Worm (Caenorhabditis elegans) whole organism, midembryonic: ENCODE data around the gene T04C4.3.

Experiments
- T22C8.4 ChIP-seq: fragments of 200-800 bp; sonication (Bioruptor generic); IDR thresholded peaks from 2 replicates; pipeline ENCODE4 v1.3.6; 2022; ENCODE audit warnings: missing genetic modification characterization, missing compliant biosample characterization
- cog-1 ChIP-seq: sonication (generic microtip); optimal IDR thresholded peaks from 2 replicates; lab custom pipeline; 2016; ENCODE audit warnings: missing genetic modification characterization, missing compliant biosample characterization
- flt-1 ChIP-seq: fragments of 200-800 bp; sonication (Bioruptor generic); IDR thresholded peaks from 2 replicates; pipeline ENCODE4 v1.3.6; 2022; ENCODE audit warnings: missing genetic modification characterization, missing compliant biosample characterization
- klf-2 ChIP-seq: fragments of 200-800 bp; sonication (Bioruptor generic); conservative IDR thresholded peaks from 2 replicates; pipeline ENCODE4 v1.3.6; 2022; ENCODE audit warnings: missing genetic modification reagents, missing genetic modification characterization, missing compliant biosample characterization
- med-1 ChIP-seq: sonication (generic microtip); optimal IDR thresholded peaks from 2 replicates; lab custom pipeline; 2017; ENCODE audit warnings: missing genetic modification characterization, mild to moderate bottlenecking, missing compliant biosample characterization, antibody characterized with exemption, missing genetic modification reagents; ENCODE audit not compliant: insufficient read depth
- ref-1 ChIP-seq: fragments of 200-800 bp; sonication (Bioruptor generic); conservative IDR thresholded peaks from 2 replicates; pipeline ENCODE4 v1.3.6; 2022; ENCODE audit warnings: missing genetic modification reagents, missing genetic modification characterization, missing compliant biosample characterization
- tab-1 ChIP-seq: fragments of 200-800 bp; sonication (Bioruptor generic); IDR thresholded peaks from 2 replicates; pipeline ENCODE4 v1.3.6; 2022; ENCODE audit warnings: missing genetic modification characterization, missing compliant biosample characterization
- ztf-23 ChIP-seq: fragments of 200-800 bp; sonication (Bioruptor generic); IDR thresholded peaks from 2 replicates; pipeline ENCODE4 v1.3.6; 2022; ENCODE audit warnings: missing genetic modification reagents, missing genetic modification characterization, missing compliant biosample characterization
- ztf-29 ChIP-seq: fragments of 200-800 bp; sonication (Bioruptor generic); IDR thresholded peaks from 2 replicates; pipeline ENCODE4 v1.3.6; 2022; ENCODE audit warnings: missing genetic modification reagents, missing genetic modification characterization, missing compliant biosample characterization

The T04C4.3 gene

DNA sequence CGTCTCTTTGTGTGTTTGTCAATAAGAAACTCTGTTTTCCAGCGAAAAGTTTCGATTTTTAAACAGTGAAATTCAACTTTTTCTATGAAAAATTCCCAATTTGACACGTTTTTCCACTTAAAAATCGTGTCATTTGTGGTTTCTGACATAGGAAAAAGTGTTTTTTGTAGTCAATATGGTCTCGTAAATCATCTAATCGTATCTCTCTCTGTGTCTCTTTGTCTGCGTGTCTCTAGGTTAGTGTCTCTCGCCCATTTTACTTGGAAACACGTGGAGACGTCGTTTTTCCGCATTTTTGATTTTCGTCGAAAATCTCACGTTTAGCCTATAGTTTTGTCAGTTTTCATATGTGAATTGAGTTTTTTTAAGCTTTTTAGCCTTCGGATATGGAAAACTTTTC is 21.1 kb downstream of the T04C4.3 start:
- no peak for TF ChIP-seq cog-1 (tag; lab: Kevin White, UChicago)
- TF ChIP-seq T22C8.4 (GFP tag; lab: Robert Waterston, UW): no peak
- no peak for TF ChIP-seq klf-2 (GFP tag; lab: Robert Waterston, UW)
- TF ChIP-seq ztf-23 (GFP tag; lab: Robert Waterston, UW): no peak
- TF ChIP-seq med-1 (GFP tag; lab: Kevin White, UChicago): no peak
- TF ChIP-seq ref-1 (GFP tag; lab: Robert Waterston, UW): no peak
- no peak for TF ChIP-seq ztf-29 (GFP tag; lab: Robert Waterston, UW)
- TF ChIP-seq flt-1: no peak
- no peak for TF ChIP-seq tab-1 (GFP tag; lab: Robert Waterston, UW)

DNA sequence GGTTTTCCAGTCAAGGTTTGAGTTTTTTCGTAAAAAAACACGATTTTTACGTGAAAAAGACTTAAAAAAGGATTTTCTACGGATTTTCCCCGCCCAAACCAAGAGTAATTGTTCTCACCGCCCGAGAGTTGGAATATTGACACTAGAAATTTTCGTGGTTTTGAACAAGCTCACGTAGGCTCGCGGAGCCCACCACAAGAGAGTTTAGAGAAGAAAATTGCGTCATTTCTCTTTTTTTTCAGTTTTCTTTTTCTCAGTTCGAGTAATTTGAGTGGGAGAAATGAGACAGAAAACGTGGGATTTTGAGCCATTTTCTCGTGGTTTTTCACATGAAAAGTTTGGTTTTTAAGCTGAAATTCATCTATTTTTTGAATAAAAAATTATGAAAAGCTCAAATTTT is 23.1 kb downstream of the T04C4.3 start:
- TF ChIP-seq ref-1 (GFP tag; lab: Robert Waterston, UW): no peak

DNA sequence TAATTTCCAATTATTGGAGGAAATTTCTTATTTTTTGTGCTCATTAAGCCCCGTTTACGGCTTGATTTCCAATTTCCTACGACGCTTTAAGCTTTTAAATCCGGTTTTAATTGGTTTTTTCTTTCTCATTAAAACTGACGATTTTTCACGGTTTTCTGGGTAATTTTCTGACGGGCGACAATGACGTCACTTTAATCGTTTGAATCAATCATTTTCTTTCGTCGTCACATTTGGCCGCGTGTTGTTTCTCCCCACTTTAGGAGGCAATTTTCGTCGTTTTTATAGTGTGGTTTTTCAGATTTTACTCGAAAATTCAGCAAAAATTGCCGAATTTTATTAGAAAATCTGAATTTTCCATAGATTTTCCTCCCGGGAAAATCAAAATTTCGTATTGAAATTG is 23.6 kb downstream of the T04C4.3 start:
- TF ChIP-seq cog-1 (tag; lab: Kevin White, UChicago) (no peak), ref-1 (GFP tag; lab: Robert Waterston, UW) (no peak), tab-1 (GFP tag; lab: Robert Waterston, UW) (no peak), T22C8.4 (GFP tag; lab: Robert Waterston, UW) (no peak), klf-2 (GFP tag; lab: Robert Waterston, UW) (no peak), ztf-23 (GFP tag; lab: Robert Waterston, UW) (no peak), med-1 (GFP tag; lab: Kevin White, UChicago) (no peak), ztf-29 (GFP tag; lab: Robert Waterston, UW) (no peak), flt-1 (no peak)

ce11 chrIV:2177545-2177944 is 39.1 kb downstream of the T04C4.3 start, which contains the start of gene hrpu-2:
Gene hrpu-2 (plus strand): TSS chrIV:2177896.
- TF ChIP-seq ref-1 (GFP tag; lab: Robert Waterston, UW) (no peak), flt-1 (no peak), tab-1 (GFP tag; lab: Robert Waterston, UW) (no peak), med-1 (GFP tag; lab: Kevin White, UChicago) (no peak), ztf-23 (GFP tag; lab: Robert Waterston, UW) (peak; percentile 70; the same call in 1 of the 2 replicates), cog-1 (tag; lab: Kevin White, UChicago) (peak; percentile 36)

DNA sequence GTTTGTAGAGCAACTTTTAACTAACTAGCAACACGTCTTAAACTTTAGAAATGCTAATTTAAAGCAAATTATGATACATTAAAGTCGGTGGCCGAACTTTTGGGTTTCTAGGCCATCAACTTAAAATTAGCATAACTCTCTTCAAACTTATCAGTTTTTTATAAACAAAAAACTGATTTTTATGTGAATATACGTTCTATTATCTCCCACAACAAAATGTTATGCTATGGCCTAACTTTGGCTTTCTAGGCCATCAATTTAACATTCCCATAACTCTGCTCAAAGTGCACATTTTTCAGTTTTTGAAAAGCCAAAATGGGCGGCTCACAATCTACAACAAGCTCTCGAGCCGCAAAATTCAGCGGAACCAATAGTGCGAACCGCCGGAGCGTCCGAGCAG is 41.4 kb downstream of the T04C4.3 start, which contains the start of gene C54E4.1:
TSS of gene C54E4.1 (plus strand) at position 301 of the 400 bp plus-strand sequence.
- no peak for TF ChIP-seq ref-1 (GFP tag; lab: Robert Waterston, UW)
- TF ChIP-seq cog-1 (tag; lab: Kevin White, UChicago): no peak
- no peak for TF ChIP-seq med-1 (GFP tag; lab: Kevin White, UChicago)
- no peak for TF ChIP-seq ztf-23 (GFP tag; lab: Robert Waterston, UW)
- TF ChIP-seq T22C8.4 (GFP tag; lab: Robert Waterston, UW): no peak
- TF ChIP-seq flt-1: no peak
- TF ChIP-seq klf-2 (GFP tag; lab: Robert Waterston, UW): no peak

DNA sequence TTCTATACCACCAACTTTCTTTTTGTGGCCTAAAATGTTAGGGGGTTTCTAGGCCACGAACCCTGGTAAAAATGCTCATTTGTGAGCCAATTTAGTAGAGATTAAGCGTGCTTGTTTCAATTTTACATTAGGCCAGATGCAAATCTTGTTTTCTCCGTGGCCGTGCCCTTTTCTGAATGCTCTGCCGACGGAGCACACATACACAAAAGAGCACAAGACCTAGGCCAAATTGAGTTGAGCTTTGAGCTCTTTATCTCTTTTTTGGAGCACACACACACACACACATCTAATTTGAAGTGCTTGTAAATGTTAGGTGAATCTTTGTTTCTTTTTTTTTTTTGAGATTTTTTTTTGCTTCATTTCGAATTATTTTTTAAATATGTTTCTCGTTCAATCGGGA is 43.8 kb downstream of the T04C4.3 start:
- TF ChIP-seq tab-1 (GFP tag; lab: Robert Waterston, UW) (no peak), cog-1 (tag; lab: Kevin White, UChicago) (no peak), klf-2 (GFP tag; lab: Robert Waterston, UW) (no peak), ref-1 (GFP tag; lab: Robert Waterston, UW) (no peak), ztf-29 (GFP tag; lab: Robert Waterston, UW) (no peak), T22C8.4 (GFP tag; lab: Robert Waterston, UW) (no peak), flt-1 (no peak), med-1 (GFP tag; lab: Kevin White, UChicago) (no peak), ztf-23 (GFP tag; lab: Robert Waterston, UW) (no peak)

- TF ChIP-seq ztf-29 (GFP tag; lab: Robert Waterston, UW) (no peak), T22C8.4 (GFP tag; lab: Robert Waterston, UW) (no peak), med-1 (GFP tag; lab: Kevin White, UChicago) (no peak), klf-2 (GFP tag; lab: Robert Waterston, UW) (no peak), ztf-23 (GFP tag; lab: Robert Waterston, UW) (no peak), tab-1 (GFP tag; lab: Robert Waterston, UW) (no peak), ref-1 (GFP tag; lab: Robert Waterston, UW) (no peak), flt-1 (no peak), cog-1 (tag; lab: Kevin White, UChicago) (no peak)
Observed at ce11 chrIV:2170332-2170731, 46.3 kb downstream of the T04C4.3 start.

ce11 chrIV:2168514-2168913 is 48.1 kb downstream of the T04C4.3 start, which contains the start of gene C54E4.4:
Gene C54E4.4 (minus strand): TSS chrIV:2168614.
- TF ChIP-seq ztf-23 (GFP tag; lab: Robert Waterston, UW) (no peak), med-1 (GFP tag; lab: Kevin White, UChicago) (no peak), klf-2 (GFP tag; lab: Robert Waterston, UW) (no peak), tab-1 (GFP tag; lab: Robert Waterston, UW) (no peak), ref-1 (GFP tag; lab: Robert Waterston, UW) (no peak), ztf-29 (GFP tag; lab: Robert Waterston, UW) (no peak), cog-1 (tag; lab: Kevin White, UChicago) (no peak), flt-1 (no peak)
